Worm (Caenorhabditis elegans) whole organism, L3 larva: ENCODE results near the gene C33F10.8.

Experiments used
- ZK546.5 ChIP-seq: sonication (generic microtip); optimal IDR thresholded peaks from 2 replicates; lab custom pipeline; 2017; ENCODE audit warnings: missing biosample characterization, missing genetic modification characterization
- aly-2 ChIP-seq: fragments of 150-350 bp; optimal IDR thresholded peaks from 2 replicates; lab custom pipeline; 2014; ENCODE audit warnings: missing biosample characterization, missing genetic modification characterization
- ama-1 ChIP-seq: fragments of 150-350 bp; optimal IDR thresholded peaks from 2 replicates; lab custom pipeline; 2018
- ceh-9 ChIP-seq: sonication (generic microtip); optimal IDR thresholded peaks from 2 replicates; lab custom pipeline; 2018; ENCODE audit warnings: missing biosample characterization, missing genetic modification characterization
- elt-2 ChIP-seq: sonication (generic microtip); optimal IDR thresholded peaks from 2 replicates; lab custom pipeline; 2016; ENCODE audit warnings: missing genetic modification reagents, mild to moderate bottlenecking, missing genetic modification characterization, missing compliant biosample characterization
- hmg-11 ChIP-seq: sonication (generic microtip); optimal IDR thresholded peaks from 2 replicates; lab custom pipeline; 2016; ENCODE audit warnings: missing genetic modification characterization, missing compliant biosample characterization
- mdl-1 ChIP-seq: fragments of 150-350 bp; optimal IDR thresholded peaks from 2 replicates; lab custom pipeline; 2014; ENCODE audit warnings: missing biosample characterization, missing genetic modification characterization
- nhr-28 ChIP-seq: fragments of 150-350 bp; optimal IDR thresholded peaks from 2 replicates; lab custom pipeline; 2014; ENCODE audit warnings: missing biosample characterization, missing genetic modification characterization
- nhr-43 ChIP-seq: sonication (generic microtip); optimal IDR thresholded peaks from 2 replicates; lab custom pipeline; 2016; ENCODE audit warnings: mild to moderate bottlenecking, missing genetic modification characterization, missing compliant biosample characterization; ENCODE audit not compliant: poor library complexity, severe bottlenecking
- sea-2 ChIP-seq: fragments of 150-350 bp; sonication (generic microtip); optimal IDR thresholded peaks from 4 replicates; lab custom pipeline; 2014; ENCODE audit warnings: missing biosample characterization, missing genetic modification reagents, missing genetic modification characterization
- skn-1 ChIP-seq: fragments of 150-350 bp; optimal IDR thresholded peaks from 2 replicates; lab custom pipeline; 2014; ENCODE audit warnings: missing biosample characterization, missing genetic modification characterization
- tbx-2 ChIP-seq: sonication (generic microtip); optimal IDR thresholded peaks from 2 replicates; lab custom pipeline; 2016; ENCODE audit warnings: mild to moderate bottlenecking, missing genetic modification characterization, missing compliant biosample characterization
- zag-1 ChIP-seq: fragments of 150-350 bp; optimal IDR thresholded peaks from 2 replicates; lab custom pipeline; 2014; ENCODE audit warnings: missing biosample characterization, missing genetic modification characterization
- ztf-11 ChIP-seq: fragments of 150-350 bp; optimal IDR thresholded peaks from 2 replicates; lab custom pipeline; 2014; ENCODE audit warnings: missing biosample characterization, missing genetic modification characterization

Gene C33F10.8

ce11 chrII:4775802-4776201, 49.2 kb downstream of the C33F10.8 start:
- no peak for TF ChIP-seq zag-1 (tag; lab: Kevin White, UChicago)
- TF ChIP-seq hmg-11 (tag; lab: Kevin White, UChicago), result no peak
- no peak for TF ChIP-seq nhr-43 (tag; lab: Kevin White, UChicago)
- TF ChIP-seq mdl-1, result no peak
- no peak for TF ChIP-seq tbx-2 (tag; lab: Kevin White, UChicago)
- no peak for TF ChIP-seq ztf-11 (tag; lab: Kevin White, UChicago)
- no peak for TF ChIP-seq ceh-9 (tag; lab: Kevin White, UChicago)
- no peak for TF ChIP-seq sea-2
- no peak for TF ChIP-seq ama-1 (lab: Kevin White, UChicago)
- TF ChIP-seq nhr-28 (tag; lab: Kevin White, UChicago), result no peak
- TF ChIP-seq aly-2, result no peak
- TF ChIP-seq ZK546.5 (tag; lab: Kevin White, UChicago), result no peak

ce11 chrII:4773891-4774432, 51.1 kb downstream of the C33F10.8 start, which contains the start of the genes F26G1.9 and F26G1.10:
TSS of gene F26G1.9 (minus strand) at chrII:4773991.
TSS of gene F26G1.10 (plus strand) at chrII:4774382.
- TF ChIP-seq elt-2 (tag; lab: Kevin White, UChicago) (peak; percentile 23), skn-1 (no peak)
- TF ChIP-seq, all 47 proteins: peak for 1
